Worm (Caenorhabditis elegans): Measurements from ENCODE around the gene tmem-145.

tmem-145 gene

DNA sequence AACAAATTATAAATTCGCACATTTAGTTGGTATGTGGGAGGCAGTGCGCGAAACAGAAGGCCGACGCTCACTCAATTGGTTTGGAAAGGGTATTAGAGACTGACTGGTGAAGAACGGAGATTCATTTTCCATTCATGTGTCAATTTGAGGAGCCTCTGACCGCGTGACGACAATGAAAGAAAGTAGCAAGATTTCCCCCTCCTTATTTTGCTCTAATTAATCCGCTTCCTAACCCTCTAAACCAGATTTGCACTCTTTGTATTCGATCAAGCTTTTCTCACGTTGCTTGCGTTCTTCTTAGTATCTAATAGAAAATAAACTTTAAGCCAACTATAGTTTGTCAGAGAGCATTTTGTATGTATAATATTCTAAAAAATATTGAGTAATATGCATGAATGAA, 37.5 kb downstream of the tmem-145 start:
- TF ChIP-seq madf-3 (GFP tag; IDR thresholded peaks at IDR 0.05) (no peak), hlh-12 (tag; optimal IDR thresholded peaks at IDR 0.05) (no peak), aptf-2 (GFP tag; conservative IDR thresholded peaks at IDR 0.05) (no peak), mes-4 (tag; optimal IDR thresholded peaks at IDR 0.05) (no peak), F37B4.10 (GFP tag; IDR thresholded peaks at IDR 0.05) (no peak), attf-5 (GFP tag; optimal IDR thresholded peaks at IDR 0.05) (no peak), F39B2.1 (GFP tag; IDR thresholded peaks at IDR 0.05) (no peak), F22D6.2 (tag; optimal IDR thresholded peaks at IDR 0.05) (no peak), die-1 (tag; optimal IDR thresholded peaks at IDR 0.05) (no peak), gei-17 (GFP tag; optimal IDR thresholded peaks at IDR 0.05) (no peak), ztf-22 (GFP tag; optimal IDR thresholded peaks at IDR 0.05) (no peak), nfyb-1 (GFP tag; IDR thresholded peaks at IDR 0.05) (no peak), pha-4 (tag; optimal IDR thresholded peaks at IDR 0.05) (no peak)

ce11 chrX:12034661-12035060, 39.0 kb downstream of the tmem-145 start:
- no peak for TF ChIP-seq let-607 (tag; optimal IDR thresholded peaks at IDR 0.05)
- TF ChIP-seq ekl-4 (GFP tag; IDR thresholded peaks at IDR 0.05) = no peak
- TF ChIP-seq snpc-4 (GFP tag; optimal IDR thresholded peaks at IDR 0.05) = no peak
- no peak for TF ChIP-seq snpc-4 (tag; optimal IDR thresholded peaks at IDR 0.05)
- TF ChIP-seq F22D6.2 (tag; optimal IDR thresholded peaks at IDR 0.05) = no peak
- TF ChIP-seq zim-3 (tag; optimal IDR thresholded peaks at IDR 0.05) = no peak
- no peak for TF ChIP-seq mxl-1 (tag; optimal IDR thresholded peaks at IDR 0.05)
- TF ChIP-seq F52B5.7 (tag; optimal IDR thresholded peaks at IDR 0.05) = no peak
- no peak for TF ChIP-seq hlh-12 (tag; optimal IDR thresholded peaks at IDR 0.05)

DNA sequence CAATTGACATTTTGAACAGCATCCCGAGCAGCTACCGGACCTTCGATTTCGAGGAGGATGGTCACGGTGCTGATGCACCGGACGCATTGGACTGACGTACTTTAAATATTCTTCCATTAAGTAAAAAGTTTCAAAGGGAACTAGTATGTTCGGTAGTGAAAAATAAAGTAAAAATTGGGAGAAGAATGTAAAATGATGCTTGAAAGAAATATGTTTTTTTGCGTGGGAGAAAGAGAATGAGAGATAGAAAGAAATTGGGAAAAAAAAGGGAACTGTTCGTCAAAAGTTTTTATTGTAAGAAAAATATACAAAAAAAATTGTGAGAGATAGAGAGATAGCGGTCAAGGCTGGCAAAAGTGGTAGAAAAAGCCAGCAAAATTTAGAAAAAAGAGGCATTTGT, 39.7 kb downstream of the tmem-145 start, which contains the start of gene tsp-20:
Gene tsp-20, minus strand, starts transcription at position 101 of the 400 bp plus-strand sequence.
- TF ChIP-seq madf-6 (GFP tag; IDR thresholded peaks at IDR 0.05) = no peak
- no peak for TF ChIP-seq F10E7.11 (tag; optimal IDR thresholded peaks at IDR 0.05)
- no peak for TF ChIP-seq nhr-90 (tag; optimal IDR thresholded peaks at IDR 0.05)
- TF ChIP-seq ekl-4 (GFP tag; IDR thresholded peaks at IDR 0.05) = no peak
- no peak for TF ChIP-seq T07F8.4 (tag; optimal IDR thresholded peaks at IDR 0.05)
- no peak for TF ChIP-seq nhr-120 (GFP tag; IDR thresholded peaks at IDR 0.05)
- no peak for TF ChIP-seq attf-6 (GFP tag; IDR thresholded peaks at IDR 0.05)
- TF ChIP-seq lin-26 (GFP tag; IDR thresholded peaks at IDR 0.05) = no peak
- no peak for TF ChIP-seq F37B4.10 (GFP tag; IDR thresholded peaks at IDR 0.05)
- TF ChIP-seq snpc-1.1 (tag; optimal IDR thresholded peaks at IDR 0.05; ENCODE audit: insufficient read depth) = no peak
- TF ChIP-seq ztf-25 (GFP tag; IDR thresholded peaks at IDR 0.05) = no peak
- TF ChIP-seq F55B11.4 (tag; optimal IDR thresholded peaks at IDR 0.05; ENCODE audit: borderline replicate concordance, insufficient read depth) = no peak
- no peak for TF ChIP-seq ztf-3 (GFP tag; optimal IDR thresholded peaks at IDR 0.05)
- no peak for TF ChIP-seq B0336.3 (GFP tag; IDR thresholded peaks at IDR 0.05)
- no peak for TF ChIP-seq egl-44 (GFP tag; IDR thresholded peaks at IDR 0.05)
- no peak for TF ChIP-seq nhr-80 (tag; optimal IDR thresholded peaks at IDR 0.05)

DNA sequence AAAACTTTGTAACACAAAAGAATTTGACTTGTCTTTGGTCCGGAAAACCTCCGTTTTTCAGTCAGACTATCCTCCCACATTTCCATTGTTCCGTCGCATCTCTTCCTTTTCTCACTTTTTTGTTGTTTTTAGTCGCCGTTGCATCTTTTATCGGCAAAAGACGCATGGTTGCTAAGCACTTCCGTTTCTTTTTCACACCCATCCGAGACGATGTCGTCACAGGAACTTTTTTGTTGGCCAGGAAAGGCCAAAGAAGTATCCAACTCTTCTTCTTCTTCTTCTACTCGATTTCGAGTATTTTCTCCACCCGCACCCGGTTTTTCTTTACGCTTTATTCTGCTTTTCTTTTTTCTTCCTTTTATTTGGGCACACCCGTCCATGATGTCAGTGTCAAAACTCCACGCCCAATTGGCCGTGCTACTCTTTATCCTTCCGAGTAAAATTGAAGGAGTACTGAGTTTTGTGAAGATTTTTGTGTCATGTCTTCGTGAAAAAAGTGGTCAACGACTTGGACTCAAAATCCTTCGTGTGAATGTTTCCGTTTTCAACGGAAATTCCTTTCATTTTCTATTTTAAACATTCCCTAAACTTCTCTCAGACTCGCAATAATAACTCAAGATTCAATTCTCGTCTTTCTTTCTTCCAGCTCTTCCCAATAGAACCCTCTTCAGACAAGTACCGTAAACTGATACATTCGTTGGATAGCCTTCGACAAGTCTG, 48.4 kb downstream of the tmem-145 start, which contains the start of gene B0198.2:
Gene B0198.2, plus strand, starts transcription at position 670 of the 720 bp plus-strand sequence.
- TF ChIP-seq ets-4 (GFP tag; optimal IDR thresholded peaks at IDR 0.05) = no peak
